Fruit fly (Drosophila melanogaster) whole organism, embryonic: Measurements from ENCODE around the gene CG34331.

Experiments used
- Antp ChIP-seq: fragments of 200-800 bp; sonication (Bioruptor generic); optimal IDR thresholded peaks from 3 replicates; lab custom pipeline; 2016; ENCODE audit warnings: missing biosample characterization, missing genetic modification characterization
- CG11398 ChIP-seq: fragments of 200-800 bp; sonication (Bioruptor generic); optimal IDR thresholded peaks from 2 replicates; lab custom pipeline; 2016; ENCODE audit warnings: missing biosample characterization, missing genetic modification characterization
- CG11456 ChIP-seq: fragments of 200-800 bp; sonication (Bioruptor generic); IDR thresholded peaks from 3 replicates; pipeline ENCODE4 v1.3.6; 2022; ENCODE audit warnings: missing biosample characterization, missing genetic modification characterization
- CG11504 ChIP-seq: fragments of 200-800 bp; sonication (Bioruptor generic); optimal IDR thresholded peaks from 3 replicates; lab custom pipeline; 2019; ENCODE audit warnings: missing biosample characterization, mild to moderate bottlenecking, missing genetic modification characterization, moderate library complexity
- CG12104 ChIP-seq: fragments of 200-800 bp; sonication (Bioruptor generic); optimal IDR thresholded peaks from 3 replicates; lab custom pipeline; 2016; ENCODE audit warnings: missing biosample characterization, missing genetic modification characterization
- CG12659 ChIP-seq: fragments of 200-800 bp; sonication (Bioruptor generic); optimal IDR thresholded peaks from 3 replicates; lab custom pipeline; 2017; ENCODE audit warnings: mild to moderate bottlenecking, missing biosample characterization, missing genetic modification reagents, missing genetic modification characterization
- CG13296 ChIP-seq: fragments of 200-800 bp; sonication (Bioruptor generic); optimal IDR thresholded peaks from 3 replicates; lab custom pipeline; 2018; ENCODE audit warnings: missing biosample characterization, mild to moderate bottlenecking, missing genetic modification characterization
- CG14710 ChIP-seq: fragments of 200-800 bp; sonication (Bioruptor generic); optimal IDR thresholded peaks from 3 replicates; lab custom pipeline; 2019; ENCODE audit warnings: missing biosample characterization, mild to moderate bottlenecking, missing genetic modification characterization, moderate library complexity
- CG18262 ChIP-seq: fragments of 200-800 bp; optimal IDR thresholded peaks from 3 replicates; lab custom pipeline; 2019; ENCODE audit warnings: missing biosample characterization, mild to moderate bottlenecking, missing genetic modification characterization, moderate library complexity
- CG18619 ChIP-seq: fragments of 200-800 bp; sonication (Bioruptor generic); optimal IDR thresholded peaks from 3 replicates; lab custom pipeline; 2017; ENCODE audit warnings: missing biosample characterization, mild to moderate bottlenecking, missing genetic modification characterization
- CG2889 ChIP-seq: fragments of 200-800 bp; sonication (Bioruptor generic); IDR thresholded peaks from 3 replicates; pipeline ENCODE4 v1.3.6; 2022; ENCODE audit warnings: missing biosample characterization, missing genetic modification characterization
- CG30020 ChIP-seq: fragments of 200-800 bp; optimal IDR thresholded peaks from 2 replicates; lab custom pipeline; 2019; ENCODE audit warnings: missing biosample characterization, mild to moderate bottlenecking, missing genetic modification characterization, moderate library complexity
- CG4617 ChIP-seq: fragments of 200-800 bp; sonication (Bioruptor generic); optimal IDR thresholded peaks from 3 replicates; lab custom pipeline; 2016; ENCODE audit warnings: missing biosample characterization, missing genetic modification characterization, borderline replicate concordance
- CG4854 ChIP-seq: fragments of 200-800 bp; sonication (Bioruptor generic); optimal IDR thresholded peaks from 2 replicates; lab custom pipeline; 2016; ENCODE audit warnings: missing biosample characterization, missing genetic modification characterization, inconsistent platforms
- CG6813 ChIP-seq: fragments of 200-800 bp; sonication (Bioruptor generic); optimal IDR thresholded peaks from 2 replicates; lab custom pipeline; 2017; ENCODE audit warnings: missing biosample characterization, missing genetic modification characterization, mild to moderate bottlenecking, moderate library complexity, missing genetic modification reagents
- CG7372 ChIP-seq: fragments of 200-800 bp; sonication (Bioruptor generic); IDR thresholded peaks from 2 replicates; pipeline ENCODE4 v1.3.6; 2022; ENCODE audit warnings: missing biosample characterization, missing genetic modification characterization
- CG7987 ChIP-seq: fragments of 200-800 bp; sonication (Bioruptor generic); optimal IDR thresholded peaks from 2 replicates; lab custom pipeline; 2018; ENCODE audit warnings: missing biosample characterization, mild to moderate bottlenecking, missing genetic modification characterization, moderate library complexity
- CG8924 ChIP-seq: fragments of 200-800 bp; optimal IDR thresholded peaks from 3 replicates; lab custom pipeline; 2019; ENCODE audit warnings: missing biosample characterization, mild to moderate bottlenecking, missing genetic modification characterization, moderate library complexity
- CG9817 ChIP-seq: fragments of 200-800 bp; sonication (Bioruptor generic); optimal IDR thresholded peaks from 2 replicates; lab custom pipeline; 2018; ENCODE audit warnings: missing biosample characterization, mild to moderate bottlenecking, missing genetic modification characterization, moderate library complexity
- Dp ChIP-seq: fragments of 200-800 bp; sonication (Bioruptor generic); optimal IDR thresholded peaks from 2 replicates; lab custom pipeline; 2018; ENCODE audit warnings: missing biosample characterization, mild to moderate bottlenecking, missing genetic modification characterization, moderate library complexity
- E2f1 ChIP-seq: fragments of 200-800 bp; sonication (Bioruptor generic); IDR thresholded peaks from 2 replicates; pipeline ENCODE4 v1.3.6; 2022; ENCODE audit warnings: missing biosample characterization, missing genetic modification characterization
- Ets97D ChIP-seq: fragments of 200-800 bp; sonication (Bioruptor generic); optimal IDR thresholded peaks from 3 replicates; lab custom pipeline; 2016; ENCODE audit warnings: missing biosample characterization, missing genetic modification characterization
- Hey ChIP-seq: fragments of 200-800 bp; sonication (Bioruptor generic); optimal IDR thresholded peaks from 3 replicates; lab custom pipeline; 2018; ENCODE audit warnings: missing biosample characterization, mild to moderate bottlenecking, missing genetic modification characterization
- HmgZ ChIP-seq: fragments of 200-800 bp; sonication (Bioruptor generic); optimal IDR thresholded peaks from 2 replicates; lab custom pipeline; 2018; ENCODE audit warnings: missing biosample characterization, mild to moderate bottlenecking, missing genetic modification characterization
- Hr3 ChIP-seq: fragments of 200-800 bp; sonication (Bioruptor generic); optimal IDR thresholded peaks from 3 replicates; lab custom pipeline; 2016; ENCODE audit warnings: missing biosample characterization, missing genetic modification characterization
- Kr ChIP-seq: fragments of 200-800 bp; sonication (Bioruptor generic); optimal IDR thresholded peaks from 2 replicates; lab custom pipeline; 2017; ENCODE audit warnings: missing biosample characterization, mild to moderate bottlenecking, missing genetic modification characterization
- Lim3 ChIP-seq: fragments of 200-800 bp; sonication (Bioruptor generic); IDR thresholded peaks from 2 replicates; pipeline ENCODE4 v1.3.6; 2022; ENCODE audit warnings: missing biosample characterization, missing genetic modification characterization
- Meics ChIP-seq: fragments of 200-800 bp; sonication (Bioruptor generic); optimal IDR thresholded peaks from 2 replicates; lab custom pipeline; 2017; ENCODE audit warnings: missing biosample characterization, mild to moderate bottlenecking, missing genetic modification characterization
- Ptx1 ChIP-seq: fragments of 200-800 bp; sonication (Bioruptor generic); IDR thresholded peaks from 2 replicates; pipeline ENCODE4 v1.3.6; 2022; ENCODE audit warnings: missing biosample characterization, missing genetic modification characterization
- Scr ChIP-seq: fragments of 200-800 bp; sonication (Bioruptor generic); IDR thresholded peaks from 2 replicates; pipeline ENCODE4 v1.3.6; 2022; ENCODE audit warnings: missing biosample characterization, missing genetic modification characterization; ENCODE audit not compliant: partially characterized antibody
- Vsx1 ChIP-seq: fragments of 200-800 bp; sonication (Bioruptor generic); optimal IDR thresholded peaks from 2 replicates; lab custom pipeline; 2017; ENCODE audit warnings: missing biosample characterization, mild to moderate bottlenecking, missing genetic modification characterization, missing genetic modification reagents
- crc ChIP-seq: fragments of 200-800 bp; sonication (Bioruptor generic); optimal IDR thresholded peaks from 2 replicates; lab custom pipeline; 2016; ENCODE audit warnings: missing biosample characterization, missing genetic modification characterization
- ems ChIP-seq: fragments of 200-800 bp; sonication (Bioruptor generic); optimal IDR thresholded peaks from 3 replicates; lab custom pipeline; 2016; ENCODE audit warnings: missing biosample characterization, missing genetic modification characterization
- gem ChIP-seq: fragments of 200-800 bp; sonication (Bioruptor generic); optimal IDR thresholded peaks from 2 replicates; lab custom pipeline; 2019; ENCODE audit warnings: missing biosample characterization, mild to moderate bottlenecking, missing genetic modification characterization, moderate library complexity
- kay ChIP-seq: fragments of 200-800 bp; sonication (Bioruptor generic); optimal IDR thresholded peaks from 2 replicates; lab custom pipeline; 2016; ENCODE audit warnings: missing biosample characterization, missing genetic modification characterization
- klu ChIP-seq: fragments of 200-800 bp; sonication (Bioruptor generic); IDR thresholded peaks from 2 replicates; pipeline ENCODE4 v1.3.6; 2022; ENCODE audit warnings: missing biosample characterization, missing genetic modification characterization
- lbe ChIP-seq: fragments of 200-800 bp; sonication (Bioruptor generic); optimal IDR thresholded peaks from 2 replicates; lab custom pipeline; 2016; ENCODE audit warnings: missing biosample characterization, mild to moderate bottlenecking, missing genetic modification characterization
- sens ChIP-seq: fragments of 200-800 bp; sonication (Bioruptor generic); peaks from one replicate; lab custom pipeline; 2016; ENCODE audit warnings: missing biosample characterization, missing genetic modification characterization
- sens-2 ChIP-seq: fragments of 200-800 bp; sonication (Bioruptor generic); IDR thresholded peaks from 2 replicates; pipeline ENCODE4 v1.3.6; 2022; ENCODE audit warnings: missing biosample characterization, missing genetic modification characterization
- trh ChIP-seq: fragments of 200-800 bp; sonication (Bioruptor generic); optimal IDR thresholded peaks from 2 replicates; lab custom pipeline; 2016; ENCODE audit warnings: missing biosample characterization, missing genetic modification characterization
- zen2 ChIP-seq: fragments of 200-800 bp; sonication (Bioruptor generic); IDR thresholded peaks from 3 replicates; pipeline ENCODE4 v1.3.6; 2022; ENCODE audit warnings: missing biosample characterization, missing genetic modification characterization; ENCODE audit not compliant: partially characterized antibody

CG34331 gene

DNA sequence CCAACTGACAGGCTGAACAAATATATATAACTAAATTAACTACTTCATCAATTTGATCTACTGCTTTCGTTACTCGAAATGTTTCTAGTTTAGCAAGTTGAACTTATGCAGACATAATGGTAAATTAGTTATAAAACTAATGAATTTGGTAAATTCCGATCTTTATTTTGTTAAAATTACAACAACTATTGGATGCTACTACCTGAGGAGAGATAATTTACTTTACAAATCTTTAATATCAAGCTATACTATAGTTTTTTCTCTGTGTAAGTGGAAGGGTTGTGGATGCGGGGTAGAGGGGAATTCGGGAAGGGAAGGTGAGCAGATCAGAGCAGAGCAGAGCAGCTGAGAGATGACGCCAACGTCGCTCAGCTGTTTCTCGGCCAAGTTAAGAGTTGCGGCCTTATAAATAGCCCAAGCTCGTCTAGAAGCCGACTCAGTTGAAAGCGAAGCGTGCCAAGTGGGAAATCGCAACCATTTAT, 25.5 kb downstream of the CG34331 start, which contains the start of gene aspr (continued):
- TF ChIP-seq Dp (GFP tag; lab: Kevin White, UChicago), result no peak
- TF ChIP-seq Ets97D (GFP tag; lab: Kevin White, UChicago), result no peak
- TF ChIP-seq CG30020 (tag; lab: Kevin White, UChicago), result no peak
- no peak for TF ChIP-seq CG8924 (tag; lab: Kevin White, UChicago)
- no peak for TF ChIP-seq HmgZ
- TF ChIP-seq CG4617, result no peak
- peak; percentile 48 for TF ChIP-seq gem (tag; lab: Kevin White, UChicago)
- TF ChIP-seq CG11398 (GFP tag; lab: Kevin White, UChicago), result no peak
- no peak for TF ChIP-seq CG4854
- TF ChIP-seq Lim3 (GFP tag; lab: Robert Waterston, UW), result no peak
- no peak for TF ChIP-seq CG18619
- TF ChIP-seq ems (GFP tag; lab: Kevin White, UChicago), result no peak
- no peak for TF ChIP-seq CG18262
- TF ChIP-seq CG11456 (GFP tag; lab: Robert Waterston, UW), result no peak
- no peak for TF ChIP-seq zen2 (GFP tag; lab: Robert Waterston, UW)
- no peak for TF ChIP-seq klu (GFP tag; lab: Robert Waterston, UW)
- TF ChIP-seq Antp, result no peak
- no peak for TF ChIP-seq CG2889 (GFP tag; lab: Robert Waterston, UW)
- TF ChIP-seq Scr (GFP tag; lab: Robert Waterston, UW), result no peak
- no peak for TF ChIP-seq Vsx1
- TF ChIP-seq CG12659 (GFP tag; lab: Kevin White, UChicago), result no peak
- no peak for TF ChIP-seq Hey (tag; lab: Kevin White, UChicago)
- no peak for TF ChIP-seq crc (GFP tag; lab: Kevin White, UChicago)
- TF ChIP-seq lbe (GFP tag; lab: Kevin White, UChicago), result no peak
- TF ChIP-seq CG7987 (GFP tag; lab: Kevin White, UChicago), result no peak
- TF ChIP-seq Ptx1 (GFP tag; lab: Robert Waterston, UW), result 0 out of 2 replicates have a peak, but pooled peaks have one; percentile 15
- no peak for TF ChIP-seq CG12104 (GFP tag; lab: Kevin White, UChicago)

DNA sequence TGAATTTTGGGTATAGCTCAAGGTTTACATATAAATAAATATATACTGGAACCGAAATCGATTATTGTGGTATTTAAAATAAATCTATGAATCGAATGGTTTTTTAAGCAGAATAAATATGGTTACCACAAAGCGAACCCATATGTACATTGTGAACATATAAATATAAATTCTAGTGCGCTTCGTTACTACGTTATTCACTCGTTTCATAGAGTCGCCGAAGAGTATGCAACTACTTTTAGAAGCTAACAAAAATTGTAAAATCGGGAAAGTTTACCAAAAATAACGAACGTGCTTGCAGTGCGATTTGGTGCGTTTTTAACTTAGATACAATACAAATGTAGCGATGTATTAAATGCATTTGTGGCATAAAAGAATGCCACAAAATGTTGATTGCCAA, 33.7 kb downstream of the CG34331 start:
- no peak for TF ChIP-seq CG9817
- TF ChIP-seq Meics (GFP tag; lab: Kevin White, UChicago), result peak; percentile 91
- TF ChIP-seq sens (GFP tag; lab: Kevin White, UChicago), result peak; percentile 4
- no peak for TF ChIP-seq E2f1 (GFP tag; lab: Robert Waterston, UW)
- TF ChIP-seq Kr, result no peak
- no peak for TF ChIP-seq kay (GFP tag; lab: Kevin White, UChicago)
- no peak for TF ChIP-seq CG14710
- no peak for TF ChIP-seq CG11504 (tag; lab: Kevin White, UChicago)
- no peak for TF ChIP-seq CG13296 (GFP tag; lab: Kevin White, UChicago)
- TF ChIP-seq CG6813 (GFP tag; lab: Kevin White, UChicago), result no peak
- TF ChIP-seq trh (GFP tag; lab: Kevin White, UChicago), result no peak
- TF ChIP-seq sens-2 (GFP tag; lab: Robert Waterston, UW), result no peak

DNA sequence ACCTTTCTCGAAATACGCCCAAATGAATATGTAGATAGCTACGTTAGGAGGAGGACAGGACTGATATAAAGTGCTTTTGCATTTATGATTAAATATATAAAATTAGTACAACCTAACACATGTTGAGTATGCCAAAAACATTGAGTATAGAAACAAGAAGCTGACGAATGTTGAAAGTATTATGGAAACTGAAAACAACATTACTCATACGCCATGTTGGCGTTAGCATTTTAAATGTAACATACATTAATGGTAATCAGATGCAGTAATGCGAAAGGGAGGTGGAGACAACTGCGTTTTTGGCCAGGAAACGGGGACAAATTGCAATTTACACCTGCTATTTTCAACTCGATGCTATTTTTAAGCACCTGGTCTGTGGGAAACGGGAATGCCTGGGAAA, 36.2 kb downstream of the CG34331 start:
- TF ChIP-seq CG7372 (peak; percentile 52; the same call in 1 of the 2 replicates), sens (GFP tag; lab: Kevin White, UChicago) (peak; percentile 59), Hr3 (GFP tag; lab: Kevin White, UChicago) (no peak)
